Worm (Caenorhabditis elegans) whole organism, young adult: ENCODE results near the gene F53B1.8.

Source experiments
- K12H6.12 ChIP-seq: fragments of 200-800 bp; sonication (Bioruptor generic); optimal IDR thresholded peaks from 2 replicates; lab custom pipeline; 2018; ENCODE audit warnings: mild to moderate bottlenecking, missing genetic modification characterization, missing compliant biosample characterization
- ceh-27 ChIP-seq: fragments of 200-800 bp; sonication (Bioruptor generic); optimal IDR thresholded peaks from 2 replicates; lab custom pipeline; 2018; ENCODE audit warnings: mild to moderate bottlenecking, missing genetic modification characterization, moderate library complexity, missing compliant biosample characterization

DNA sequence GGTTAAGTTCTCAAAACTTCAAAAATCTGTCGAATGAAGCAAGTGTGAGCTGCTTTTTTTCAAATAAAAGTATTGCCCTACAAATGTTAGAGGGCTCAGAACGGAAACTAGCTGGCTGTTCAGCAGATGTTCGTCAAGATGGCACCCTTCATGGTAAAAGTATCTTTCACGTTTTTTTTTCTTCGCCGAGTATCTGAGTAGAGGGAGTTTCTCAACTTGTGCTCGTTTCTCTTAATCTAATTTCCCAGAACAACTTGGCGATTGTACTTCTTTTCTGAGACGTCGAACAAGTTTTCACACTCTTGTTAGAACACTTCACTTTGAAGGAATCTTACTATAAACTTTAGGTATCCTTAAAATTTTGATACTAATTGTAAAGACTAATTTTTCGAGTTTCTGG is 42.3 kb downstream of the F53B1.8 start:
- TF ChIP-seq K12H6.12 (tag; lab: Kevin White, UChicago) (no peak), ceh-27 (GFP tag; lab: Kevin White, UChicago) (no peak)
